Fruit fly (Drosophila melanogaster): Measurements from ENCODE around the gene eEF2.

Gene eEF2

dm6 chr2L:21629149-21629813 lies 52.7 kb downstream of the eEF2 start (continued):
- TF ChIP-seq CG9932 (GFP tag; IDR thresholded peaks at IDR 0.05) (peak; percentile 6; the same call in 1 of the 2 replicates), CG18599 (GFP tag; optimal IDR thresholded peaks at IDR 0.05) (peak; percentile 17), CG14860 (GFP tag; IDR thresholded peaks at IDR 0.05; ENCODE audit: partially characterized antibody) (no peak), CG42726 (GFP tag; IDR thresholded peaks at IDR 0.05; ENCODE audit: partially characterized antibody) (peak; percentile 34; the same call in 1 of the 2 replicates), sob (GFP tag; IDR thresholded peaks at IDR 0.05) (peak; percentile 47; the same call in 1 of the 2 replicates), HLH4C (GFP tag; IDR thresholded peaks at IDR 0.05; ENCODE audit: partially characterized antibody) (no peak), unc-4 (GFP tag; IDR thresholded peaks at IDR 0.05; ENCODE audit: partially characterized antibody) (no peak), gsb-n (tag; optimal IDR thresholded peaks at IDR 0.05) (peak; percentile 18), PHDP (tag; optimal IDR thresholded peaks at IDR 0.05) (no peak), Opbp (GFP tag; IDR thresholded peaks at IDR 0.05; ENCODE audit: partially characterized antibody) (peak; percentile 51; the same call in 1 of the 3 replicates), Med (GFP tag) (peak; percentile 84), Usf (GFP tag; optimal IDR thresholded peaks at IDR 0.05) (no peak), Chrac-16 (GFP tag; optimal IDR thresholded peaks at IDR 0.05) (no peak), CG16863 (GFP tag; optimal IDR thresholded peaks at IDR 0.05) (no peak), CG8290 (GFP tag; optimal IDR thresholded peaks at IDR 0.05) (no peak), CG8290 (tag; optimal IDR thresholded peaks at IDR 0.05) (peak in 1 of 2 experiments; percentile 73), CG13894 (tag; optimal IDR thresholded peaks at IDR 0.05) (peak; percentile 20), run (tag; optimal IDR thresholded peaks at IDR 0.05) (no peak), CG9817 (tag; optimal IDR thresholded peaks at IDR 0.05) (no peak), mirr (GFP tag; optimal IDR thresholded peaks at IDR 0.05) (peak; percentile 64), schlank (tag; optimal IDR thresholded peaks at IDR 0.05) (no peak), CG18764 (GFP tag; optimal IDR thresholded peaks at IDR 0.05) (no peak), HmgZ (tag; optimal IDR thresholded peaks at IDR 0.05) (peak; percentile 53), CG32767 (GFP tag; IDR thresholded peaks at IDR 0.05) (peak; percentile 94), CG17359 (tag; optimal IDR thresholded peaks at IDR 0.05) (no peak), nmo (GFP tag; optimal IDR thresholded peaks at IDR 0.05) (no peak), sug (tag; optimal IDR thresholded peaks at IDR 0.05) (peak; percentile 15), pan (optimal IDR thresholded peaks at IDR 0.05) (no peak), pan (GFP tag; optimal IDR thresholded peaks at IDR 0.05 in 1 of 2, IDR thresholded peaks at IDR 0.05 in 1 of 2) (peak in 1 of 2 experiments; percentile 63), slbo (GFP tag; IDR thresholded peaks at IDR 0.05) (no peak), Deaf1 (tag; optimal IDR thresholded peaks at IDR 0.05) (peak; percentile 45), Sox100B (GFP tag; optimal IDR thresholded peaks at IDR 0.05) (no peak), E2f2 (GFP tag; IDR thresholded peaks at IDR 0.05) (peak; percentile 60), CG7357 (GFP tag; IDR thresholded peaks at IDR 0.05) (no peak), abd-A (tag; optimal IDR thresholded peaks at IDR 0.05) (peak; percentile 69), sd (tag; optimal IDR thresholded peaks at IDR 0.05) (peak; percentile 61), CG2199 (GFP tag; IDR thresholded peaks at IDR 0.05) (peak; percentile 57; the same call in 1 of the 3 replicates), CG34422 (GFP tag; IDR thresholded peaks at IDR 0.05) (peak; percentile 97), otp (GFP tag; IDR thresholded peaks at IDR 0.05) (0 out of 3 replicates have a peak, but pooled peaks have one; percentile 34), CG16815 (GFP tag; optimal IDR thresholded peaks at IDR 0.05) (no peak), CG8765 (GFP tag; IDR thresholded peaks at IDR 0.05) (0 out of 2 replicates have a peak, but pooled peaks have one; percentile 35), CG1647 (GFP tag; optimal IDR thresholded peaks at IDR 0.05) (no peak), lbe (GFP tag; optimal IDR thresholded peaks at IDR 0.05) (no peak), CG14441 (GFP tag; IDR thresholded peaks at IDR 0.05) (no peak), fd64A (GFP tag; optimal IDR thresholded peaks at IDR 0.05) (peak; percentile 6), Abd-B (GFP tag; optimal IDR thresholded peaks at IDR 0.05) (no peak), CG15479 (GFP tag; optimal IDR thresholded peaks at IDR 0.05) (peak; percentile 99), CG17912 (GFP tag; optimal IDR thresholded peaks at IDR 0.05) (no peak), Trl (optimal IDR thresholded peaks at IDR 0.05) (peak in 1 of 2 experiments; percentile 1), Trl (GFP tag; optimal IDR thresholded peaks at IDR 0.05) (no peak)

Data from whole organism, embryonic.